Fruit fly (Drosophila melanogaster) whole organism, embryonic: ENCODE measurements around the gene CG3566.
A peak's percentile ranks its signal among the peaks of the same experiment; 100 is the strongest.

Experiments used
- BEAF-32 ChIP-seq: fragments of 200-800 bp; sonication (Bioruptor generic); optimal IDR thresholded peaks from 3 replicates; lab custom pipeline; 2017; ENCODE audit warnings: missing biosample characterization, missing genetic modification characterization, mild to moderate bottlenecking, moderate library complexity, missing genetic modification reagents
- Bgb ChIP-seq: fragments of 200-800 bp; sonication (Bioruptor generic); IDR thresholded peaks from 2 replicates; pipeline ENCODE4 v1.3.6; 2022; ENCODE audit warnings: missing biosample characterization, missing genetic modification characterization; ENCODE audit not compliant: partially characterized antibody
- BtbVII ChIP-seq: fragments of 200-800 bp; sonication (Bioruptor generic); optimal IDR thresholded peaks from 3 replicates; lab custom pipeline; 2017; ENCODE audit warnings: missing biosample characterization, mild to moderate bottlenecking, missing genetic modification characterization
- CG10979 ChIP-seq: fragments of 200-800 bp; sonication (Bioruptor generic); optimal IDR thresholded peaks from 2 replicates; lab custom pipeline; 2018; ENCODE audit warnings: missing biosample characterization, mild to moderate bottlenecking, missing genetic modification characterization, moderate library complexity
- CG11504 ChIP-seq: fragments of 200-800 bp; sonication (Bioruptor generic); optimal IDR thresholded peaks from 3 replicates; lab custom pipeline; 2019; ENCODE audit warnings: missing biosample characterization, mild to moderate bottlenecking, missing genetic modification characterization, moderate library complexity
- CG12391 ChIP-seq: fragments of 200-800 bp; sonication (Bioruptor generic); optimal IDR thresholded peaks from 3 replicates; lab custom pipeline; 2018; ENCODE audit warnings: missing biosample characterization, mild to moderate bottlenecking, missing genetic modification characterization, moderate library complexity
- CG13123 ChIP-seq: fragments of 200-800 bp; sonication (Bioruptor generic); optimal IDR thresholded peaks from 2 replicates; lab custom pipeline; 2016; ENCODE audit warnings: missing biosample characterization, missing genetic modification characterization
- CG13424 ChIP-seq: fragments of 200-800 bp; sonication (Bioruptor generic); optimal IDR thresholded peaks from 2 replicates; lab custom pipeline; 2019; ENCODE audit warnings: missing biosample characterization, mild to moderate bottlenecking, missing genetic modification characterization, moderate library complexity
- CG15479 ChIP-seq: fragments of 200-800 bp; sonication (Bioruptor generic); optimal IDR thresholded peaks from 3 replicates; lab custom pipeline; 2019; ENCODE audit warnings: missing biosample characterization, mild to moderate bottlenecking, missing genetic modification characterization, moderate library complexity
- CG15601 ChIP-seq: fragments of 200-800 bp; sonication (Bioruptor generic); optimal IDR thresholded peaks from 3 replicates; lab custom pipeline; 2019; ENCODE audit warnings: missing biosample characterization, mild to moderate bottlenecking, missing genetic modification characterization, moderate library complexity
- CG1603 ChIP-seq: fragments of 200-800 bp; sonication (Bioruptor generic); optimal IDR thresholded peaks from 2 replicates; lab custom pipeline; 2019; ENCODE audit warnings: missing biosample characterization, mild to moderate bottlenecking, missing genetic modification characterization, moderate library complexity
- CG1792 ChIP-seq: fragments of 200-800 bp; sonication (Bioruptor generic); optimal IDR thresholded peaks from 2 replicates; lab custom pipeline; 2016; ENCODE audit warnings: missing biosample characterization, missing genetic modification characterization
- CG18619 ChIP-seq: fragments of 200-800 bp; sonication (Bioruptor generic); optimal IDR thresholded peaks from 3 replicates; lab custom pipeline; 2017; ENCODE audit warnings: missing biosample characterization, mild to moderate bottlenecking, missing genetic modification characterization
- CG18764 ChIP-seq: fragments of 200-800 bp; sonication (Bioruptor generic); optimal IDR thresholded peaks from 3 replicates; lab custom pipeline; 2016; ENCODE audit warnings: missing biosample characterization, missing genetic modification characterization
- CG2116 ChIP-seq: fragments of 200-800 bp; sonication (Bioruptor generic); optimal IDR thresholded peaks from 3 replicates; lab custom pipeline; 2018; ENCODE audit warnings: missing biosample characterization, mild to moderate bottlenecking, missing genetic modification characterization
- CG31388 ChIP-seq: fragments of 200-800 bp; sonication (Bioruptor generic); optimal IDR thresholded peaks from 2 replicates; lab custom pipeline; 2016; ENCODE audit warnings: missing biosample characterization, missing genetic modification characterization
- CG5180 ChIP-seq: fragments of 200-800 bp; sonication (Bioruptor generic); optimal IDR thresholded peaks from 3 replicates; lab custom pipeline; 2017; ENCODE audit warnings: missing biosample characterization, missing genetic modification characterization, mild to moderate bottlenecking, moderate library complexity, missing genetic modification reagents
- CG6791 ChIP-seq: fragments of 200-800 bp; sonication (Bioruptor generic); IDR thresholded peaks from 3 replicates; pipeline ENCODE4 v1.3.6; 2022; ENCODE audit warnings: missing biosample characterization, missing genetic modification characterization; ENCODE audit not compliant: partially characterized antibody
- CG7271 ChIP-seq: fragments of 200-800 bp; sonication (Bioruptor generic); optimal IDR thresholded peaks from 2 replicates; lab custom pipeline; 2018; ENCODE audit warnings: missing biosample characterization, mild to moderate bottlenecking, missing genetic modification characterization, moderate library complexity
- CG7963 ChIP-seq: fragments of 200-800 bp; sonication (Bioruptor generic); IDR thresholded peaks from 3 replicates; pipeline ENCODE4 v1.3.6; 2022; ENCODE audit warnings: missing biosample characterization, missing genetic modification characterization; ENCODE audit not compliant: partially characterized antibody
- CG8089 ChIP-seq: fragments of 200-800 bp; sonication (Bioruptor generic); optimal IDR thresholded peaks from 3 replicates; lab custom pipeline; 2016; ENCODE audit warnings: missing biosample characterization, missing genetic modification characterization
- CG8359 ChIP-seq: fragments of 200-800 bp; sonication (Bioruptor generic); optimal IDR thresholded peaks from 2 replicates; lab custom pipeline; 2017; ENCODE audit warnings: missing biosample characterization, mild to moderate bottlenecking, missing genetic modification characterization, borderline replicate concordance
- Dref ChIP-seq: fragments of 200-800 bp; sonication (Bioruptor generic); IDR thresholded peaks from 2 replicates; pipeline ENCODE4 v1.3.6; 2022; ENCODE audit warnings: missing biosample characterization, missing genetic modification characterization
- Hr39 ChIP-seq: fragments of >200 bp; optimal IDR thresholded peaks from 2 replicates; lab custom pipeline; 2017
- Lpt ChIP-seq: fragments of >200 bp; optimal IDR thresholded peaks from 2 replicates; lab custom pipeline; 2018; ENCODE audit warnings: missing biosample characterization, missing genetic modification characterization
- Med ChIP-seq: fragments of 200-800 bp; sonication (Bioruptor generic); peaks from one replicate; lab custom pipeline; 2016; ENCODE audit warnings: missing biosample characterization, missing genetic modification characterization, mild to moderate bottlenecking, inconsistent platforms, moderate library complexity
- NC2α ChIP-seq: fragments of 200-800 bp; sonication (Bioruptor generic); optimal IDR thresholded peaks from 2 replicates; lab custom pipeline; 2016; ENCODE audit warnings: missing biosample characterization, missing genetic modification characterization
- PHDP ChIP-seq: fragments of 200-800 bp; sonication (Bioruptor generic); optimal IDR thresholded peaks from 3 replicates; lab custom pipeline; 2018; ENCODE audit warnings: missing biosample characterization, mild to moderate bottlenecking, missing genetic modification characterization, moderate library complexity
- Poxn ChIP-seq: fragments of 200-800 bp; sonication (Bioruptor generic); IDR thresholded peaks from 2 replicates; pipeline ENCODE4 v1.3.6; 2022; ENCODE audit warnings: missing biosample characterization, missing genetic modification characterization
- Six4 ChIP-seq: fragments of 200-800 bp; sonication (Bioruptor generic); optimal IDR thresholded peaks from 2 replicates; lab custom pipeline; 2016; ENCODE audit warnings: missing biosample characterization, missing genetic modification characterization
- Sox102F ChIP-seq: fragments of 200-800 bp; sonication (Bioruptor generic); optimal IDR thresholded peaks from 2 replicates; lab custom pipeline; 2018; ENCODE audit warnings: missing biosample characterization, mild to moderate bottlenecking, missing genetic modification characterization, moderate library complexity
- Sry-δ ChIP-seq: fragments of 200-800 bp; sonication (Bioruptor generic); optimal IDR thresholded peaks from 2 replicates; lab custom pipeline; 2016; ENCODE audit warnings: missing biosample characterization, missing genetic modification characterization
- Stat92E ChIP-seq, 3 experiments: fragments of >200 bp in 2 of 3; fragments of 200-800 bp in 1 of 3; sonication (Bioruptor generic) in 1 of 3; optimal IDR thresholded peaks; 2 replicates each; lab custom pipeline; 2017 to 2019; ENCODE audit warnings: missing biosample characterization in 3 of 3, missing genetic modification characterization in 3 of 3, mild to moderate bottlenecking in 1 of 3, moderate library complexity in 1 of 3
- aop ChIP-seq: fragments of 200-800 bp; sonication (Bioruptor generic); IDR thresholded peaks from 2 replicates; pipeline ENCODE4 v1.3.6; 2022; ENCODE audit warnings: missing biosample characterization, missing genetic modification characterization
- az2 ChIP-seq: fragments of 200-800 bp; sonication (Bioruptor generic); optimal IDR thresholded peaks from 3 replicates; lab custom pipeline; 2016; ENCODE audit warnings: missing biosample characterization, missing genetic modification characterization
- btn ChIP-seq: fragments of 200-800 bp; sonication (Bioruptor generic); optimal IDR thresholded peaks from 2 replicates; lab custom pipeline; 2016; ENCODE audit warnings: missing biosample characterization, missing genetic modification characterization
- cas ChIP-seq: fragments of 200-800 bp; sonication (Bioruptor generic); IDR thresholded peaks from 2 replicates; pipeline ENCODE4 v1.3.6; 2022; ENCODE audit warnings: missing biosample characterization, missing genetic modification characterization
- chn ChIP-seq: fragments of 200-800 bp; sonication (Bioruptor generic); optimal IDR thresholded peaks from 2 replicates; lab custom pipeline; 2016; ENCODE audit warnings: missing biosample characterization, missing genetic modification characterization
- ci ChIP-seq: fragments of 200-800 bp; sonication (Bioruptor generic); IDR thresholded peaks from 3 replicates; pipeline ENCODE4 v1.3.6; 2022; ENCODE audit warnings: missing biosample characterization, missing genetic modification characterization
- fd3F ChIP-seq: fragments of 200-800 bp; sonication (Bioruptor generic); optimal IDR thresholded peaks from 2 replicates; lab custom pipeline; 2018; ENCODE audit warnings: missing biosample characterization, mild to moderate bottlenecking, missing genetic modification characterization, moderate library complexity
- gro ChIP-seq: fragments of 200-800 bp; sonication (Bioruptor generic); optimal IDR thresholded peaks from 2 replicates; lab custom pipeline; 2016; ENCODE audit warnings: missing biosample characterization, missing genetic modification characterization
- ham ChIP-seq: fragments of 200-800 bp; sonication (Bioruptor generic); IDR thresholded peaks from 2 replicates; pipeline ENCODE4 v1.3.6; 2022; ENCODE audit warnings: missing biosample characterization, missing genetic modification characterization
- her ChIP-seq: fragments of 200-800 bp; sonication (Bioruptor generic); optimal IDR thresholded peaks from 2 replicates; lab custom pipeline; 2016; ENCODE audit warnings: missing biosample characterization, missing genetic modification characterization
- inv ChIP-seq: fragments of 200-800 bp; sonication (Bioruptor generic); IDR thresholded peaks from 2 replicates; pipeline ENCODE4 v1.3.6; 2022; ENCODE audit warnings: missing biosample characterization, missing genetic modification characterization; ENCODE audit not compliant: partially characterized antibody
- luna ChIP-seq: fragments of 200-800 bp; sonication (Bioruptor generic); optimal IDR thresholded peaks from 2 replicates; lab custom pipeline; 2016; ENCODE audit warnings: missing biosample characterization, missing genetic modification characterization
- nmo ChIP-seq: fragments of 200-800 bp; sonication (Bioruptor generic); optimal IDR thresholded peaks from 2 replicates; lab custom pipeline; 2018; ENCODE audit warnings: missing biosample characterization, mild to moderate bottlenecking, missing genetic modification characterization, moderate library complexity
- pfk ChIP-seq: fragments of 200-800 bp; sonication (Bioruptor generic); optimal IDR thresholded peaks from 2 replicates; lab custom pipeline; 2018; ENCODE audit warnings: missing biosample characterization, mild to moderate bottlenecking, missing genetic modification characterization, moderate library complexity
- pho ChIP-seq: fragments of 200-800 bp; sonication (Bioruptor generic); optimal IDR thresholded peaks from 2 replicates; lab custom pipeline; 2016; ENCODE audit warnings: missing biosample characterization, missing genetic modification characterization
- trh ChIP-seq: fragments of 200-800 bp; sonication (Bioruptor generic); optimal IDR thresholded peaks from 2 replicates; lab custom pipeline; 2016; ENCODE audit warnings: missing biosample characterization, missing genetic modification characterization
- twi ChIP-seq: fragments of 200-800 bp; optimal IDR thresholded peaks from 2 replicates; lab custom pipeline; 2019; ENCODE audit warnings: missing biosample characterization, mild to moderate bottlenecking, missing genetic modification characterization, moderate library complexity
- z ChIP-seq: fragments of 200-800 bp; sonication (Bioruptor generic); IDR thresholded peaks from 3 replicates; pipeline ENCODE4 v1.3.6; 2022; ENCODE audit warnings: missing biosample characterization, missing genetic modification characterization

CG3566 gene

dm6 chrX:6287842-6288241 is 11.3 kb upstream of the CG3566 start, which contains the start of the genes Top3beta and wuho (continued):
- TF ChIP-seq btn (GFP tag; lab: Kevin White, UChicago) (no peak), CG12391 (tag; lab: Kevin White, UChicago) (peak; percentile 63), CG15601 (no peak), CG13123 (GFP tag; lab: Kevin White, UChicago) (no peak), gro (GFP tag; lab: Kevin White, UChicago) (peak; percentile 48), nmo (GFP tag; lab: Kevin White, UChicago) (peak; percentile 47), CG15479 (GFP tag; lab: Kevin White, UChicago) (peak; percentile 90), CG31388 (GFP tag; lab: Kevin White, UChicago) (no peak), BEAF-32 (GFP tag; lab: Kevin White, UChicago) (peak; percentile 66), Dref (GFP tag; lab: Robert Waterston, UW) (peak; percentile 88), CG2116 (GFP tag; lab: Kevin White, UChicago) (peak; percentile 86), CG10979 (tag; lab: Kevin White, UChicago) (no peak), fd3F (GFP tag; lab: Kevin White, UChicago) (no peak), CG1792 (GFP tag; lab: Kevin White, UChicago) (peak; percentile 31), z (GFP tag; lab: Robert Waterston, UW) (no peak), CG5180 (no peak), BtbVII (GFP tag; lab: Kevin White, UChicago) (no peak), Sry-δ (GFP tag; lab: Kevin White, UChicago) (peak; percentile 83), Six4 (GFP tag; lab: Kevin White, UChicago) (no peak), twi (tag; lab: Kevin White, UChicago) (peak; percentile 23), CG6791 (GFP tag; lab: Robert Waterston, UW) (peak; percentile 79), Hr39 (lab: Kevin White, UChicago) (no peak), her (GFP tag; lab: Kevin White, UChicago) (peak; percentile 62), CG7271 (tag; lab: Kevin White, UChicago) (peak; percentile 26), pho (peak; percentile 57), CG8359 (GFP tag; lab: Kevin White, UChicago) (no peak), az2 (peak; percentile 2), CG18619 (GFP tag; lab: Kevin White, UChicago) (no peak), ham (GFP tag; lab: Robert Waterston, UW) (no peak), CG18764 (GFP tag; lab: Kevin White, UChicago) (no peak), CG11504 (tag; lab: Kevin White, UChicago) (no peak), aop (no peak), CG1603 (peak; percentile 93), trh (GFP tag; lab: Kevin White, UChicago) (no peak), inv (GFP tag; lab: Robert Waterston, UW) (peak; percentile 50), Sox102F (GFP tag; lab: Kevin White, UChicago) (no peak), CG13424 (peak; percentile 8), pfk (GFP tag; lab: Kevin White, UChicago) (no peak), NC2α (no peak), cas (GFP tag; lab: Robert Waterston, UW) (no peak), CG7963 (GFP tag; lab: Robert Waterston, UW) (no peak), Med (GFP tag; lab: Kevin White, UChicago) (peak; percentile 91), ci (GFP tag; lab: Robert Waterston, UW) (peak; percentile 78), Lpt (GFP tag; lab: Kevin White, UChicago) (no peak), chn (peak; percentile 8), CG8089 (GFP tag; lab: Kevin White, UChicago) (no peak), Poxn (GFP tag; lab: Robert Waterston, UW) (no peak), PHDP (tag; lab: Kevin White, UChicago) (peak; percentile 32), Bgb (GFP tag; lab: Robert Waterston, UW) (peak; percentile 83), luna (GFP tag; lab: Kevin White, UChicago) (peak; percentile 15), Stat92E (GFP tag; optimal IDR thresholded peaks at IDR 0.05; lab: Kevin White, UChicago) (peak in 1 of 3 experiments; percentile 73)
